Fruit fly (Drosophila melanogaster) S2 (cell line): ENCODE results near the gene Ect3.

ENCODE experiments used
- CG8478 ChIP-seq: fragments of >200 bp; optimal IDR thresholded peaks from 2 replicates; lab custom pipeline; 2018
- CTCF ChIP-seq, 2 experiments: fragments of >200 bp; optimal IDR thresholded peaks; 2 replicates each; lab custom pipeline; 2018

DNA sequence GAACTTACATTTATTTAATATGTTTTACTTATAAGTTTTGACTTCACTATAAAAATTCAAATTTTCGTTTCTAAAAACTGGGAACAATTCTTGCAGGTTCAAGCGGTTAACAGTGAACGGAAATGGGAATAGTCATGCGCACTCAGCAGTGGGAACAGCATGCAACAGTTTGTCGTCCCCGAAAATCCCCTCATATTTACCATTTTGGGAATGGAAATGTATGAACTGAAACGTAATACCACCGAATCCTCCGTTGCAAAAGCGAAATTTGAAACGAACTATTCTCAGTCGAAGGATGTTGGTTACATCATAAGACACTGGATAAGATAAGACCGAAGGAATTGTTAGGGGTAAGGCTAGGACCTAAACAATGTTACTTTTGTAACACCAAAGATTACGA is 21.9 kb downstream of the Ect3 start:
- no peak for TF ChIP-seq CTCF (optimal IDR thresholded peaks at IDR 0.05; lab: Kevin White, UChicago)
- TF ChIP-seq CG8478 (lab: Kevin White, UChicago) = no peak
